Fruit fly (Drosophila melanogaster): Measurements from ENCODE around the gene gb.

Gene gb

DNA sequence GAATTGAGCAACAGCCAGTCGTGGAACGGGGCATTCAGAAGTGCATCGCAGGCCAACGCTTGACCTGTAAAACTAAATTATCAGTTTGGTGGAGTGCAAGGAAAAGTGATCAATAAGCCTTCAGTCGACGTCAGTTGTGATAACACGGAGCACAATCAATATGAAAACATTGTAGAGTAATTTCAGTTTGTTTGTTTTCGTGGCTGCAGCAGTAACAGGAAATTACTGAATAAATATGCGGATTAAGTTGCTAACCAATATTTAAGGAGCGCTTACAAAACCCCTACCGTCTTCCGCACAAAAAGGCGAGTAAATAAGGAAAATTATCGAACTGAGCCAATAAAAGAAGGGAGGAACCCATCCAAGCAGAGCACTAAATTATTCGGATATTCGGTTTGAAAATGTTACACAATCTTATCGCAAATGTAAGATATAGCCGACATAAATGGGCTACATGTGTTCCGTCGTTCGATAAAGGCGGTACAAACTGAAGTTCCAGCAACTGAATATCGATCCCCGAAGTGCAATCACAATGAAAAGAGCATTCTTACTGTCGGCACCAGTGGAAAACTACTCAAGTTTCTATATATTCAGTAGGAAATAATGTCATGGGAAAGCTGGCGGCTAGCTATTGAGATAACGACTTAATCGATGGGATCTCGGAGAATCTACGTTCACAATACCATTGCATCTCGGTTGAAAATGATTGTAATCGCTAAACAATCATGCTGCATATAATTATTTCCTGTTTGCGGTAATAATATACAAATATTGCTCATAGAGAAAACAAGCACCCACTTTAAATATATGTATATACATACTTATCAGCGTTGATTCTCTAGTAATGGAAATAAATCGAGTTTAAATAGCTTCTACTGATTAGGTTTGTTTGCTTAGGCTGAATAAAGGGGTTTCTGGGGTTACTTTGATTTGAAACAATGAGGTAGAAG lies 23.9 kb upstream of the gb start:
- TF ChIP-seq usp (GFP tag; optimal IDR thresholded peaks at IDR 0.05) (no peak), pan (optimal IDR thresholded peaks at IDR 0.05) (no peak), ey (GFP tag; optimal IDR thresholded peaks at IDR 0.05) (peak; percentile 4), OdsH (GFP tag; optimal IDR thresholded peaks at IDR 0.05) (peak; percentile 62), tai (GFP tag; optimal IDR thresholded peaks at IDR 0.05) (no peak), lola (GFP tag; optimal IDR thresholded peaks at IDR 0.05) (no peak), Jra (GFP tag; optimal IDR thresholded peaks at IDR 0.05) (no peak), dmrt93B (GFP tag; optimal IDR thresholded peaks at IDR 0.05) (peak; percentile 11), fru (GFP tag; optimal IDR thresholded peaks at IDR 0.05) (peak; percentile 38), rgr (GFP tag; optimal IDR thresholded peaks at IDR 0.05) (peak; percentile 55), jim (GFP tag; optimal IDR thresholded peaks at IDR 0.05) (no peak), CG32264 (GFP tag; optimal IDR thresholded peaks at IDR 0.05) (no peak), CG9705 (GFP tag; optimal IDR thresholded peaks at IDR 0.05) (no peak), Sp1 (GFP tag; optimal IDR thresholded peaks at IDR 0.05) (peak; percentile 26), sage (GFP tag; optimal IDR thresholded peaks at IDR 0.05) (no peak), Rel (GFP tag; optimal IDR thresholded peaks at IDR 0.05) (no peak), Rel (tag; optimal IDR thresholded peaks at IDR 0.05) (no peak), Abd-B (GFP tag; optimal IDR thresholded peaks at IDR 0.05) (no peak), h (GFP tag; optimal IDR thresholded peaks at IDR 0.05) (peak; percentile 36), Vsx2 (GFP tag; optimal IDR thresholded peaks at IDR 0.05; ENCODE audit: partially characterized antibody) (no peak), Dfd (GFP tag; optimal IDR thresholded peaks at IDR 0.05) (no peak), foxo (GFP tag; optimal IDR thresholded peaks at IDR 0.05) (peak in 1 of 2 experiments; percentile 27), Myc (optimal IDR thresholded peaks at IDR 0.05) (no peak), psq (GFP tag; optimal IDR thresholded peaks at IDR 0.05) (peak; percentile 30), Mio (GFP tag; optimal IDR thresholded peaks at IDR 0.05) (no peak), sv (GFP tag; optimal IDR thresholded peaks at IDR 0.05) (no peak), Dif (GFP tag; optimal IDR thresholded peaks at IDR 0.05; ENCODE audit: partially characterized antibody) (no peak), dl (GFP tag; optimal IDR thresholded peaks at IDR 0.05; ENCODE audit: insufficient read depth in 1 of 2, partially characterized antibody in 2 of 2) (no peak), br (GFP tag; optimal IDR thresholded peaks at IDR 0.05) (peak; percentile 51), HLH106 (tag; optimal IDR thresholded peaks at IDR 0.05) (no peak), N (GFP tag; optimal IDR thresholded peaks at IDR 0.05) (no peak), brk (GFP tag; optimal IDR thresholded peaks at IDR 0.05) (no peak), Hnf4 (GFP tag; optimal IDR thresholded peaks at IDR 0.05) (peak; percentile 37), Hr78 (GFP tag; optimal IDR thresholded peaks at IDR 0.05) (no peak), Hr83 (GFP tag; optimal IDR thresholded peaks at IDR 0.05; ENCODE audit: poor library complexity, severe bottlenecking) (no peak)

- TF ChIP-seq pan (optimal IDR thresholded peaks at IDR 0.05) (no peak), Hnf4 (GFP tag; optimal IDR thresholded peaks at IDR 0.05) (no peak), brk (GFP tag; optimal IDR thresholded peaks at IDR 0.05) (no peak), Dfd (GFP tag; optimal IDR thresholded peaks at IDR 0.05) (no peak), dsf (GFP tag; optimal IDR thresholded peaks at IDR 0.05; ENCODE audit: borderline replicate concordance) (no peak), lola (GFP tag; optimal IDR thresholded peaks at IDR 0.05) (no peak), HLH106 (tag; optimal IDR thresholded peaks at IDR 0.05) (no peak), CG9705 (GFP tag; optimal IDR thresholded peaks at IDR 0.05) (no peak), Jra (GFP tag; optimal IDR thresholded peaks at IDR 0.05) (no peak), CrebA (GFP tag; optimal IDR thresholded peaks at IDR 0.05; ENCODE audit: borderline replicate concordance) (no peak), GATAd (GFP tag; optimal IDR thresholded peaks at IDR 0.05) (no peak), CG32264 (GFP tag; optimal IDR thresholded peaks at IDR 0.05) (no peak), rgr (GFP tag; optimal IDR thresholded peaks at IDR 0.05) (no peak), sv (GFP tag; optimal IDR thresholded peaks at IDR 0.05) (no peak), N (GFP tag; optimal IDR thresholded peaks at IDR 0.05) (no peak), psq (GFP tag; optimal IDR thresholded peaks at IDR 0.05) (no peak)
These were observed 22.8 kb upstream of the gb start for dm6 chr3R:27134728-27135361.
